Worm (Caenorhabditis elegans) whole organism, L4 larva: Measurements from ENCODE around the gene T28D6.6.

Experiments
- D1046.2 ChIP-seq: fragments of 200-800 bp; sonication (Bioruptor generic); IDR thresholded peaks from 2 replicates; pipeline ENCODE4 v1.3.6; 2022; ENCODE audit warnings: missing genetic modification characterization, missing compliant biosample characterization
- F10B5.3 ChIP-seq: sonication (generic microtip); optimal IDR thresholded peaks from 2 replicates; lab custom pipeline; 2016; ENCODE audit warnings: mild to moderate bottlenecking, missing genetic modification characterization, missing compliant biosample characterization
- F26F4.8 ChIP-seq: fragments of 200-800 bp; sonication (Bioruptor generic); conservative IDR thresholded peaks from 2 replicates; pipeline ENCODE4 v1.3.6; 2022; ENCODE audit warnings: missing genetic modification characterization, missing compliant biosample characterization
- F37D6.2 ChIP-seq: sonication (generic microtip); optimal IDR thresholded peaks from 2 replicates; lab custom pipeline; 2016; ENCODE audit warnings: mild to moderate bottlenecking, missing genetic modification characterization, missing compliant biosample characterization
- F49E8.2 ChIP-seq: sonication (generic microtip); optimal IDR thresholded peaks from 2 replicates; lab custom pipeline; 2016; ENCODE audit warnings: missing compliant biosample characterization, mild to moderate bottlenecking, missing genetic modification characterization, borderline replicate concordance
- T26A8.4 ChIP-seq: fragments of 200-800 bp; sonication (Bioruptor generic); IDR thresholded peaks from 2 replicates; pipeline ENCODE4 v1.3.6; 2022; ENCODE audit warnings: missing genetic modification characterization, missing compliant biosample characterization
- Y105C5A.15 ChIP-seq: fragments of 200-800 bp; sonication (Bioruptor generic); IDR thresholded peaks from 2 replicates; pipeline ENCODE4 v1.3.6; 2022; ENCODE audit warnings: missing genetic modification characterization, missing compliant biosample characterization
- Y48G9A.11 ChIP-seq: fragments of 200-800 bp; sonication (Bioruptor generic); IDR thresholded peaks from 2 replicates; pipeline ENCODE4 v1.3.6; 2022; ENCODE audit warnings: missing genetic modification reagents, missing genetic modification characterization, missing compliant biosample characterization
- ZK546.5 ChIP-seq, 2 experiments: sonication (generic microtip); optimal IDR thresholded peaks; 2 replicates each; lab custom pipeline; 2017; ENCODE audit warnings: missing biosample characterization in 2 of 2, missing genetic modification characterization in 2 of 2
- ama-1 ChIP-seq: fragments of 150-350 bp; optimal IDR thresholded peaks from 2 replicates; lab custom pipeline; 2014; ENCODE audit warnings: inconsistent platforms, mixed read lengths
- arid-1 ChIP-seq: fragments of 200-800 bp; sonication (Bioruptor generic); conservative IDR thresholded peaks from 2 replicates; pipeline ENCODE4 v1.3.6; 2022; ENCODE audit warnings: missing genetic modification reagents, missing genetic modification characterization, missing compliant biosample characterization
- ceh-28 ChIP-seq: fragments of 150-350 bp; optimal IDR thresholded peaks from 2 replicates; lab custom pipeline; 2014; ENCODE audit warnings: missing biosample characterization, missing genetic modification reagents, missing genetic modification characterization
- ceh-44 ChIP-seq: fragments of 200-800 bp; sonication (Bioruptor generic); IDR thresholded peaks from 2 replicates; pipeline ENCODE4 v1.3.6; 2022; ENCODE audit warnings: missing genetic modification reagents, missing genetic modification characterization, missing compliant biosample characterization
- daf-19 ChIP-seq: fragments of 200-800 bp; sonication (Bioruptor generic); conservative IDR thresholded peaks from 2 replicates; pipeline ENCODE4 v1.3.6; 2022; ENCODE audit warnings: missing genetic modification characterization, missing compliant biosample characterization
- dmd-8 ChIP-seq: fragments of 200-800 bp; sonication (Bioruptor generic); IDR thresholded peaks from 2 replicates; pipeline ENCODE4 v1.3.6; 2022; ENCODE audit warnings: missing genetic modification characterization, missing compliant biosample characterization
- dpl-1 ChIP-seq: fragments of 150-350 bp; optimal IDR thresholded peaks from 2 replicates; lab custom pipeline; 2014; ENCODE audit warnings: missing biosample characterization, missing genetic modification reagents, missing genetic modification characterization
- duxl-1 ChIP-seq: sonication (generic microtip); optimal IDR thresholded peaks from 2 replicates; lab custom pipeline; 2016; ENCODE audit warnings: mild to moderate bottlenecking, missing genetic modification characterization, moderate library complexity, missing compliant biosample characterization; ENCODE audit not compliant: poor library complexity
- fkh-10 ChIP-seq: fragments of 150-350 bp; optimal IDR thresholded peaks from 2 replicates; lab custom pipeline; 2014; ENCODE audit warnings: missing biosample characterization, missing genetic modification reagents, missing genetic modification characterization
- hif-1 ChIP-seq, 2 experiments: sonication (generic microtip); optimal IDR thresholded peaks; 2 replicates each; lab custom pipeline; 2016 to 2017; ENCODE audit warnings: missing compliant biosample characterization in 2 of 2, missing genetic modification characterization in 2 of 2, missing genetic modification reagents in 2 of 2, missing genotype in 2 of 2, mild to moderate bottlenecking in 1 of 2
- lin-13 ChIP-seq: fragments of 150-350 bp; optimal IDR thresholded peaks from 2 replicates; lab custom pipeline; 2014; ENCODE audit warnings: missing biosample characterization, missing genetic modification reagents, missing genetic modification characterization
- lin-29 ChIP-seq: fragments of 200-800 bp; sonication (Bioruptor generic); IDR thresholded peaks from 2 replicates; pipeline ENCODE4 v1.3.6; 2022; ENCODE audit warnings: missing genetic modification reagents, missing genetic modification characterization, missing compliant biosample characterization
- lsy-2 ChIP-seq, 2 experiments: fragments of 150-350 bp in 1 of 2; sonication (generic microtip) in 1 of 2; optimal IDR thresholded peaks; 2 replicates each; lab custom pipeline; 2014 to 2017; ENCODE audit warnings: missing biosample characterization in 2 of 2, missing genetic modification characterization in 2 of 2
- madf-5 ChIP-seq, 2 experiments: fragments of 200-800 bp; sonication (Bioruptor generic); IDR thresholded peaks; 2 replicates each; pipeline ENCODE4 v1.3.6; 2022; ENCODE audit warnings: missing compliant biosample characterization in 2 of 2, missing genetic modification characterization in 2 of 2
- madf-9 ChIP-seq: fragments of 200-800 bp; sonication (Bioruptor generic); conservative IDR thresholded peaks from 2 replicates; pipeline ENCODE4 v1.3.6; 2022; ENCODE audit warnings: missing genetic modification reagents, missing genetic modification characterization, missing compliant biosample characterization
- mdl-1 ChIP-seq, 2 experiments: fragments of 150-350 bp in 1 of 2; sonication (generic microtip) in 1 of 2; optimal IDR thresholded peaks; 2 replicates each; lab custom pipeline; 2014 to 2017; ENCODE audit warnings: missing biosample characterization in 2 of 2, missing genetic modification characterization in 2 of 2
- mes-2 ChIP-seq: sonication (generic microtip); optimal IDR thresholded peaks from 2 replicates; lab custom pipeline; 2016; ENCODE audit warnings: missing genotype, mild to moderate bottlenecking, missing genetic modification characterization, missing compliant biosample characterization; ENCODE audit not compliant: poor library complexity, severe bottlenecking
- nhr-11 ChIP-seq: fragments of 150-350 bp; optimal IDR thresholded peaks from 2 replicates; lab custom pipeline; 2014; ENCODE audit warnings: missing biosample characterization, missing genetic modification characterization
- nhr-111 ChIP-seq: fragments of 200-800 bp; sonication (Bioruptor generic); optimal IDR thresholded peaks from 2 replicates; lab custom pipeline; 2018; ENCODE audit warnings: mild to moderate bottlenecking, missing genetic modification characterization, missing compliant biosample characterization
- nhr-25 ChIP-seq: sonication (generic microtip); optimal IDR thresholded peaks from 2 replicates; lab custom pipeline; 2017; ENCODE audit warnings: missing genetic modification characterization, mild to moderate bottlenecking, missing compliant biosample characterization, antibody characterized with exemption, moderate library complexity, borderline replicate concordance; ENCODE audit not compliant: insufficient read depth
- nhr-42 ChIP-seq: fragments of 200-800 bp; sonication (Bioruptor generic); IDR thresholded peaks from 2 replicates; pipeline ENCODE4 v1.3.6; 2022; ENCODE audit warnings: missing genetic modification characterization, missing compliant biosample characterization
- nhr-76 ChIP-seq: fragments of 150-350 bp; optimal IDR thresholded peaks from 2 replicates; lab custom pipeline; 2014; ENCODE audit warnings: missing biosample characterization, missing genetic modification characterization
- pha-4 ChIP-seq, 2 experiments: fragments of 150-350 bp in 1 of 2; fragments of 200-800 bp in 1 of 2; sonication (Bioruptor generic) in 1 of 2; IDR thresholded peaks in 1 of 2; optimal IDR thresholded peaks in 1 of 2; 2 replicates each; pipeline versions ENCODE4 v1.3.6 to Lab custom; 2014 to 2022; ENCODE audit warnings: missing genetic modification characterization in 2 of 2, missing genetic modification reagents in 2 of 2, missing biosample characterization in 1 of 2, missing compliant biosample characterization in 1 of 2
- php-3 ChIP-seq: fragments of 200-800 bp; sonication (Bioruptor generic); IDR thresholded peaks from 2 replicates; pipeline ENCODE4 v1.3.6; 2022; ENCODE audit warnings: missing genetic modification reagents, missing genetic modification characterization, missing compliant biosample characterization
- pqm-1 ChIP-seq: sonication (generic microtip); optimal IDR thresholded peaks from 2 replicates; lab custom pipeline; 2017; ENCODE audit warnings: missing biosample characterization, missing genetic modification characterization
- rbr-2 ChIP-seq: sonication (generic microtip); optimal IDR thresholded peaks from 2 replicates; lab custom pipeline; 2016; ENCODE audit warnings: missing genotype, missing genetic modification characterization, missing compliant biosample characterization
- set-16 ChIP-seq: fragments of 200-800 bp; sonication (Bioruptor generic); IDR thresholded peaks from 2 replicates; pipeline ENCODE4 v1.3.6; 2022; ENCODE audit warnings: missing genetic modification reagents, missing genetic modification characterization, missing compliant biosample characterization
- skn-1 ChIP-seq: fragments of 150-350 bp; optimal IDR thresholded peaks from 2 replicates; lab custom pipeline; 2014; ENCODE audit warnings: missing biosample characterization, missing genetic modification characterization
- snpc-1.2 ChIP-seq: fragments of 200-800 bp; sonication (Bioruptor generic); IDR thresholded peaks from 2 replicates; pipeline ENCODE4 v1.3.6; 2022; ENCODE audit warnings: missing genetic modification reagents, missing genetic modification characterization, missing compliant biosample characterization
- tag-97 ChIP-seq: fragments of 200-800 bp; sonication (Bioruptor generic); IDR thresholded peaks from 2 replicates; pipeline ENCODE4 v1.3.6; 2022; ENCODE audit warnings: missing genetic modification characterization, missing compliant biosample characterization
- tra-1 ChIP-seq: fragments of 200-800 bp; sonication (Bioruptor generic); IDR thresholded peaks from 2 replicates; pipeline ENCODE4 v1.3.6; 2022; ENCODE audit warnings: missing genetic modification reagents, missing genetic modification characterization, missing compliant biosample characterization
- unc-130 ChIP-seq: sonication (generic microtip); optimal IDR thresholded peaks from 2 replicates; lab custom pipeline; 2016; ENCODE audit warnings: missing genetic modification reagents, missing genetic modification characterization, missing compliant biosample characterization
- zag-1 ChIP-seq: fragments of 150-350 bp; optimal IDR thresholded peaks from 2 replicates; lab custom pipeline; 2014; ENCODE audit warnings: missing biosample characterization, missing genetic modification characterization
- ztf-7 ChIP-seq: fragments of 150-350 bp; optimal IDR thresholded peaks from 2 replicates; lab custom pipeline; 2014; ENCODE audit warnings: missing biosample characterization, missing genetic modification characterization

T28D6.6 gene

ce11 chrIII:11290554-11290953, 52.4 kb downstream of the T28D6.6 start, which contains the start of the genes gly-9, mib-1 and smc-3 (continued):
- TF ChIP-seq duxl-1 (tag; lab: Kevin White, UChicago), result no peak
- TF ChIP-seq rbr-2 (tag; lab: Kevin White, UChicago), result peak; percentile 29
- TF ChIP-seq dmd-8 (GFP tag; lab: Robert Waterston, UW), result no peak
- TF ChIP-seq snpc-1.2 (GFP tag; lab: Robert Waterston, UW), result no peak
- TF ChIP-seq F26F4.8 (GFP tag; lab: Robert Waterston, UW), result no peak
- TF ChIP-seq daf-19 (GFP tag; lab: Robert Waterston, UW), result no peak
- no peak for TF ChIP-seq nhr-25 (tag; lab: Kevin White, UChicago)
- no peak for TF ChIP-seq ama-1 (lab: Kevin White, UChicago)
- no peak for TF ChIP-seq skn-1
- TF ChIP-seq set-16 (GFP tag; lab: Robert Waterston, UW), result no peak
- no peak for TF ChIP-seq nhr-76 (tag; lab: Kevin White, UChicago)
- TF ChIP-seq Y105C5A.15 (GFP tag; lab: Robert Waterston, UW), result no peak
- TF ChIP-seq mdl-1 (tag; optimal IDR thresholded peaks at IDR 0.05; lab: Kevin White, UChicago), result no peak
- no peak for TF ChIP-seq F37D6.2
- no peak for TF ChIP-seq tag-97 (GFP tag; lab: Robert Waterston, UW)
- TF ChIP-seq nhr-11 (tag; lab: Kevin White, UChicago), result peak; percentile 27

- TF ChIP-seq mes-2 (tag; lab: Kevin White, UChicago) (peak; percentile 17), tra-1 (GFP tag; lab: Robert Waterston, UW) (0 out of 2 replicates have a peak, but pooled peaks have one; percentile 10), hif-1 (tag; optimal IDR thresholded peaks at IDR 0.05; lab: Kevin White, UChicago) (no peak), rbr-2 (tag; lab: Kevin White, UChicago) (no peak), F49E8.2 (peak; percentile 14), pha-4 (GFP tag; IDR thresholded peaks at IDR 0.05; lab: Robert Waterston, UW) (no peak), pha-4 (tag; optimal IDR thresholded peaks at IDR 0.05; lab: Kevin White, UChicago) (no peak), ceh-44 (GFP tag; lab: Robert Waterston, UW) (0 out of 2 replicates have a peak, but pooled peaks have one; percentile 7), arid-1 (GFP tag; lab: Robert Waterston, UW) (no peak), T26A8.4 (GFP tag; lab: Robert Waterston, UW) (no peak), unc-130 (GFP tag; lab: Kevin White, UChicago) (peak; percentile 38)
Observed at ce11 chrIII:11289876-11290275, 53.0 kb downstream of the T28D6.6 start.

ce11 chrIII:11288295-11288694, 54.6 kb downstream of the T28D6.6 start:
- TF ChIP-seq D1046.2 (GFP tag; lab: Robert Waterston, UW), result no peak
- TF ChIP-seq ceh-28 (tag; lab: Kevin White, UChicago), result peak; percentile 64

- TF ChIP-seq ceh-28 (tag; lab: Kevin White, UChicago), result peak; percentile 95
- TF ChIP-seq ztf-7 (tag; lab: Kevin White, UChicago), result no peak
Observed at ce11 chrIII:11287340-11287739, 55.6 kb downstream of the T28D6.6 start.

ce11 chrIII:11286069-11286468, 56.8 kb downstream of the T28D6.6 start:
- TF ChIP-seq php-3 (GFP tag; lab: Robert Waterston, UW), result no peak
- no peak for TF ChIP-seq lin-29 (GFP tag; lab: Robert Waterston, UW)
- TF ChIP-seq dpl-1 (GFP tag; lab: Kevin White, UChicago), result peak; percentile 84
- TF ChIP-seq lin-13 (GFP tag; lab: Kevin White, UChicago), result peak; percentile 12
- TF ChIP-seq ZK546.5 (tag; optimal IDR thresholded peaks at IDR 0.05; lab: Kevin White, UChicago), result no peak
- TF ChIP-seq F10B5.3 (tag; lab: Kevin White, UChicago), result no peak
- TF ChIP-seq pqm-1 (tag; lab: Kevin White, UChicago), result no peak
- TF ChIP-seq lsy-2 (tag; optimal IDR thresholded peaks at IDR 0.05; lab: Kevin White, UChicago), result peak in 1 of 2 experiments; percentile 37
- TF ChIP-seq madf-5 (GFP tag; IDR thresholded peaks at IDR 0.05; lab: Robert Waterston, UW), result no peak
- peak; percentile 50 for TF ChIP-seq unc-130 (GFP tag; lab: Kevin White, UChicago)
- no peak for TF ChIP-seq nhr-42 (GFP tag; lab: Robert Waterston, UW)
- peak; percentile 96 for TF ChIP-seq mes-2 (tag; lab: Kevin White, UChicago)
- peak in 1 of 2 experiments; percentile 81 for TF ChIP-seq hif-1 (tag; optimal IDR thresholded peaks at IDR 0.05; lab: Kevin White, UChicago)
- TF ChIP-seq Y48G9A.11 (GFP tag; lab: Robert Waterston, UW), result no peak
- TF ChIP-seq nhr-111 (GFP tag; lab: Kevin White, UChicago), result no peak
- TF ChIP-seq fkh-10 (GFP tag; lab: Kevin White, UChicago), result no peak
- no peak for TF ChIP-seq zag-1
- TF ChIP-seq madf-9 (GFP tag; lab: Robert Waterston, UW), result no peak
